Worm (Caenorhabditis elegans) whole organism, L3 larva: ENCODE measurements around the gene F10E9.11.

Source experiments
- ZK546.5 ChIP-seq: sonication (generic microtip); optimal IDR thresholded peaks from 2 replicates; lab custom pipeline; 2017; ENCODE audit warnings: missing biosample characterization, missing genetic modification characterization
- ceh-82 ChIP-seq: fragments of 150-350 bp; optimal IDR thresholded peaks from 2 replicates; lab custom pipeline; 2014; ENCODE audit warnings: missing biosample characterization, missing genetic modification characterization
- elt-3 ChIP-seq, 3 experiments: fragments of 150-350 bp in 1 of 3; sonication (generic microtip) in 2 of 3; optimal IDR thresholded peaks; 2 replicates in 2 of 3; 4 replicates in 1 of 3; lab custom pipeline; 2014 to 2017; ENCODE audit warnings: missing biosample characterization in 3 of 3, missing genetic modification characterization in 3 of 3
- mdl-1 ChIP-seq: fragments of 150-350 bp; optimal IDR thresholded peaks from 2 replicates; lab custom pipeline; 2014; ENCODE audit warnings: missing biosample characterization, missing genetic modification characterization
- nhr-76 ChIP-seq: fragments of 150-350 bp; sonication (generic microtip); optimal IDR thresholded peaks from 5 replicates; lab custom pipeline; 2014; ENCODE audit warnings: missing biosample characterization, missing genetic modification characterization
- pqm-1 ChIP-seq: fragments of 150-350 bp; optimal IDR thresholded peaks from 2 replicates; lab custom pipeline; 2017; ENCODE audit warnings: missing biosample characterization, missing genetic modification characterization, inconsistent platforms
- tbx-2 ChIP-seq: sonication (generic microtip); optimal IDR thresholded peaks from 2 replicates; lab custom pipeline; 2016; ENCODE audit warnings: mild to moderate bottlenecking, missing genetic modification characterization, missing compliant biosample characterization

ce11 chrIII:8334432-8334831 is 15.4 kb upstream of the F10E9.11 start, which contains the start of gene ZC262.4:
- no peak for TF ChIP-seq tbx-2 (tag; lab: Kevin White, UChicago)
- TF ChIP-seq ZK546.5 (tag; lab: Kevin White, UChicago), result no peak
- no peak for TF ChIP-seq elt-3 (tag; optimal IDR thresholded peaks at IDR 0.05; lab: Kevin White, UChicago)
- no peak for TF ChIP-seq pqm-1 (tag; lab: Kevin White, UChicago)
- TF ChIP-seq nhr-76 (tag; lab: Kevin White, UChicago), result no peak
- TF ChIP-seq ceh-82 (tag; lab: Kevin White, UChicago), result no peak
- TF ChIP-seq mdl-1 (tag; lab: Kevin White, UChicago), result no peak
